Worm (Caenorhabditis elegans): Measurements from ENCODE around the gene Y66D12A.16.

- TF ChIP-seq nhr-11 (tag; optimal IDR thresholded peaks at IDR 0.05) (no peak), lin-15B (tag; optimal IDR thresholded peaks at IDR 0.05) (no peak), aly-2 (tag; optimal IDR thresholded peaks at IDR 0.05) (no peak), skn-1 (tag; optimal IDR thresholded peaks at IDR 0.05) (no peak), unc-62 (GFP tag; optimal IDR thresholded peaks at IDR 0.05) (no peak), lin-39 (tag; optimal IDR thresholded peaks at IDR 0.05) (no peak), ama-1 (optimal IDR thresholded peaks at IDR 0.05) (no peak), pha-4 (tag; optimal IDR thresholded peaks at IDR 0.05) (no peak), snpc-4 (tag; optimal IDR thresholded peaks at IDR 0.05) (no peak), ceh-82 (tag; optimal IDR thresholded peaks at IDR 0.05) (no peak), nhr-28 (tag; optimal IDR thresholded peaks at IDR 0.05) (no peak), ztf-11 (tag; optimal IDR thresholded peaks at IDR 0.05) (no peak), nhr-237 (tag; optimal IDR thresholded peaks at IDR 0.05) (no peak)
Measured at ce11 chrIII:11523504-11524025, at the start of gene Y66D12A.16, which contains the start of gene such-1.
